Fruit fly (Drosophila melanogaster) whole organism, embryonic: Measurements from ENCODE around the gene Ripalpha.
A peak's percentile ranks its signal among the peaks of the same experiment; 100 is the strongest.

Source experiments
- BEAF-32 ChIP-seq: fragments of 200-800 bp; sonication (Bioruptor generic); optimal IDR thresholded peaks from 3 replicates; lab custom pipeline; 2017; ENCODE audit warnings: missing biosample characterization, missing genetic modification characterization, mild to moderate bottlenecking, moderate library complexity, missing genetic modification reagents
- CG10147 ChIP-seq: fragments of 200-800 bp; sonication (Bioruptor generic); optimal IDR thresholded peaks from 2 replicates; lab custom pipeline; 2019; ENCODE audit warnings: missing biosample characterization, mild to moderate bottlenecking, missing genetic modification characterization, moderate library complexity
- CG10959 ChIP-seq: fragments of 200-800 bp; sonication (Bioruptor generic); IDR thresholded peaks from 2 replicates; pipeline ENCODE4 v1.3.6; 2022; ENCODE audit warnings: missing biosample characterization, missing genetic modification characterization
- CG10979 ChIP-seq: fragments of 200-800 bp; sonication (Bioruptor generic); optimal IDR thresholded peaks from 2 replicates; lab custom pipeline; 2018; ENCODE audit warnings: missing biosample characterization, mild to moderate bottlenecking, missing genetic modification characterization, moderate library complexity
- CG12071 ChIP-seq: fragments of 200-800 bp; sonication (Bioruptor generic); optimal IDR thresholded peaks from 3 replicates; lab custom pipeline; 2018; ENCODE audit warnings: missing biosample characterization, mild to moderate bottlenecking, missing genetic modification characterization
- CG12769 ChIP-seq: fragments of 200-800 bp; sonication (Bioruptor generic); optimal IDR thresholded peaks from 2 replicates; lab custom pipeline; 2019; ENCODE audit warnings: missing biosample characterization, mild to moderate bottlenecking, missing genetic modification characterization, moderate library complexity
- CG1529 ChIP-seq: fragments of 200-800 bp; sonication (Bioruptor generic); optimal IDR thresholded peaks from 3 replicates; lab custom pipeline; 2018; ENCODE audit warnings: missing biosample characterization, missing genetic modification characterization
- CG1602 ChIP-seq: fragments of 200-800 bp; sonication (Bioruptor generic); optimal IDR thresholded peaks from 3 replicates; lab custom pipeline; 2016; ENCODE audit warnings: missing biosample characterization, missing genetic modification characterization
- CG1603 ChIP-seq: fragments of 200-800 bp; sonication (Bioruptor generic); optimal IDR thresholded peaks from 2 replicates; lab custom pipeline; 2019; ENCODE audit warnings: missing biosample characterization, mild to moderate bottlenecking, missing genetic modification characterization, moderate library complexity
- CG17802 ChIP-seq: fragments of 200-800 bp; sonication (Bioruptor generic); optimal IDR thresholded peaks from 2 replicates; lab custom pipeline; 2018; ENCODE audit warnings: missing biosample characterization, mild to moderate bottlenecking, missing genetic modification characterization, moderate library complexity
- CG18011 ChIP-seq: fragments of 200-800 bp; sonication (Bioruptor generic); optimal IDR thresholded peaks from 2 replicates; lab custom pipeline; 2017; ENCODE audit warnings: missing biosample characterization, missing genetic modification characterization, mild to moderate bottlenecking, moderate library complexity, missing genotype
- CG18262 ChIP-seq: fragments of 200-800 bp; optimal IDR thresholded peaks from 3 replicates; lab custom pipeline; 2019; ENCODE audit warnings: missing biosample characterization, mild to moderate bottlenecking, missing genetic modification characterization, moderate library complexity
- CG2889 ChIP-seq: fragments of 200-800 bp; sonication (Bioruptor generic); IDR thresholded peaks from 3 replicates; pipeline ENCODE4 v1.3.6; 2022; ENCODE audit warnings: missing biosample characterization, missing genetic modification characterization
- CG3065 ChIP-seq: fragments of 200-800 bp; sonication (Bioruptor generic); optimal IDR thresholded peaks from 2 replicates; lab custom pipeline; 2016; ENCODE audit warnings: missing biosample characterization, missing genetic modification characterization
- CG31388 ChIP-seq: fragments of 200-800 bp; sonication (Bioruptor generic); optimal IDR thresholded peaks from 2 replicates; lab custom pipeline; 2016; ENCODE audit warnings: missing biosample characterization, missing genetic modification characterization
- CG31441 ChIP-seq: fragments of 200-800 bp; sonication (Bioruptor generic); IDR thresholded peaks from 2 replicates; pipeline ENCODE4 v1.3.6; 2022; ENCODE audit warnings: missing biosample characterization, missing genetic modification characterization
- CG4360 ChIP-seq: fragments of 200-800 bp; sonication (Bioruptor generic); IDR thresholded peaks from 2 replicates; pipeline ENCODE4 v1.3.6; 2022; ENCODE audit warnings: missing biosample characterization, missing genetic modification characterization
- CG6791 ChIP-seq: fragments of 200-800 bp; sonication (Bioruptor generic); IDR thresholded peaks from 3 replicates; pipeline ENCODE4 v1.3.6; 2022; ENCODE audit warnings: missing biosample characterization, missing genetic modification characterization; ENCODE audit not compliant: partially characterized antibody
- CG7556 ChIP-seq: fragments of 200-800 bp; sonication (Bioruptor generic); optimal IDR thresholded peaks from 2 replicates; lab custom pipeline; 2017; ENCODE audit warnings: missing biosample characterization, mild to moderate bottlenecking, missing genetic modification characterization
- CG9797 ChIP-seq: fragments of 200-800 bp; sonication (Bioruptor generic); optimal IDR thresholded peaks from 3 replicates; lab custom pipeline; 2018; ENCODE audit warnings: missing biosample characterization, mild to moderate bottlenecking, missing genetic modification characterization
- CG9876 ChIP-seq: fragments of 200-800 bp; sonication (Bioruptor generic); optimal IDR thresholded peaks from 2 replicates; lab custom pipeline; 2016; ENCODE audit warnings: missing biosample characterization, missing genetic modification characterization
- CoRest ChIP-seq: fragments of 200-800 bp; sonication (Bioruptor generic); optimal IDR thresholded peaks from 3 replicates; lab custom pipeline; 2018; ENCODE audit warnings: missing biosample characterization, mild to moderate bottlenecking, missing genetic modification characterization, moderate library complexity
- D ChIP-seq, 2 experiments: fragments of 200-800 bp in 1 of 2; fragments of >200 bp in 1 of 2; sonication (Bioruptor generic) in 1 of 2; optimal IDR thresholded peaks; 2 replicates in 1 of 2; 3 replicates in 1 of 2; lab custom pipeline; 2017; ENCODE audit warnings: mild to moderate bottlenecking in 1 of 2, missing biosample characterization in 1 of 2, missing genetic modification characterization in 1 of 2, missing genetic modification reagents in 1 of 2
- Hmx ChIP-seq: fragments of 200-800 bp; sonication (Bioruptor generic); optimal IDR thresholded peaks from 2 replicates; lab custom pipeline; 2016; ENCODE audit warnings: missing biosample characterization, missing genetic modification characterization
- Nf-YC ChIP-seq: fragments of 200-800 bp; optimal IDR thresholded peaks from 3 replicates; lab custom pipeline; 2019; ENCODE audit warnings: missing biosample characterization, mild to moderate bottlenecking, missing genetic modification characterization, moderate library complexity
- PHDP ChIP-seq: fragments of 200-800 bp; sonication (Bioruptor generic); optimal IDR thresholded peaks from 3 replicates; lab custom pipeline; 2018; ENCODE audit warnings: missing biosample characterization, mild to moderate bottlenecking, missing genetic modification characterization, moderate library complexity
- Poxn ChIP-seq: fragments of 200-800 bp; sonication (Bioruptor generic); IDR thresholded peaks from 2 replicates; pipeline ENCODE4 v1.3.6; 2022; ENCODE audit warnings: missing biosample characterization, missing genetic modification characterization
- Rfx ChIP-seq: fragments of 200-800 bp; sonication (Bioruptor generic); IDR thresholded peaks from 2 replicates; pipeline ENCODE4 v1.3.6; 2022; ENCODE audit warnings: missing biosample characterization, missing genetic modification characterization
- Sox100B ChIP-seq: fragments of 200-800 bp; sonication (Bioruptor generic); optimal IDR thresholded peaks from 3 replicates; lab custom pipeline; 2018; ENCODE audit warnings: missing biosample characterization, mild to moderate bottlenecking, missing genetic modification characterization
- Vsx1 ChIP-seq: fragments of 200-800 bp; sonication (Bioruptor generic); optimal IDR thresholded peaks from 2 replicates; lab custom pipeline; 2017; ENCODE audit warnings: missing biosample characterization, mild to moderate bottlenecking, missing genetic modification characterization, missing genetic modification reagents
- Xbp1 ChIP-seq: fragments of 200-800 bp; sonication (Bioruptor generic); optimal IDR thresholded peaks from 3 replicates; lab custom pipeline; 2016; ENCODE audit warnings: missing biosample characterization, mild to moderate bottlenecking, missing genetic modification characterization
- aop ChIP-seq: fragments of 200-800 bp; sonication (Bioruptor generic); IDR thresholded peaks from 2 replicates; pipeline ENCODE4 v1.3.6; 2022; ENCODE audit warnings: missing biosample characterization, missing genetic modification characterization
- bigmax ChIP-seq: fragments of 200-800 bp; sonication (Bioruptor generic); optimal IDR thresholded peaks from 2 replicates; lab custom pipeline; 2018; ENCODE audit warnings: missing biosample characterization, mild to moderate bottlenecking, missing genetic modification characterization
- crp ChIP-seq, 2 experiments: fragments of 200-800 bp; sonication (Bioruptor generic); optimal IDR thresholded peaks; 2 replicates in 1 of 2; 3 replicates in 1 of 2; lab custom pipeline; 2017; ENCODE audit warnings: missing biosample characterization in 2 of 2, missing genetic modification characterization in 2 of 2, mild to moderate bottlenecking in 1 of 2, moderate library complexity in 1 of 2
- esg ChIP-seq: fragments of 200-800 bp; sonication (Bioruptor generic); conservative IDR thresholded peaks from 2 replicates; pipeline ENCODE4 v1.3.6; 2022; ENCODE audit warnings: missing biosample characterization, missing genetic modification characterization
- fd96Cb ChIP-seq: fragments of 200-800 bp; sonication (Bioruptor generic); optimal IDR thresholded peaks from 2 replicates; lab custom pipeline; 2018; ENCODE audit warnings: missing biosample characterization, mild to moderate bottlenecking, missing genetic modification characterization, moderate library complexity
- gcm2 ChIP-seq: fragments of 200-800 bp; sonication (Bioruptor generic); optimal IDR thresholded peaks from 2 replicates; lab custom pipeline; 2016; ENCODE audit warnings: missing biosample characterization, missing genetic modification characterization
- h ChIP-seq: fragments of >200 bp; optimal IDR thresholded peaks from 2 replicates; lab custom pipeline; 2017
- ken ChIP-seq: fragments of 200-800 bp; sonication (Bioruptor generic); IDR thresholded peaks from 3 replicates; pipeline ENCODE4 v1.3.6; 2022; ENCODE audit warnings: missing biosample characterization, missing genetic modification characterization
- lab ChIP-seq: fragments of 200-800 bp; sonication (Bioruptor generic); optimal IDR thresholded peaks from 3 replicates; lab custom pipeline; 2017; ENCODE audit warnings: missing biosample characterization, missing genetic modification characterization, mild to moderate bottlenecking, moderate library complexity, missing genetic modification reagents
- mirr ChIP-seq: fragments of 200-800 bp; sonication (Bioruptor generic); optimal IDR thresholded peaks from 3 replicates; lab custom pipeline; 2018; ENCODE audit warnings: missing biosample characterization, mild to moderate bottlenecking, missing genetic modification characterization
- nerfin-1 ChIP-seq: fragments of 200-800 bp; sonication (Bioruptor generic); optimal IDR thresholded peaks from 3 replicates; lab custom pipeline; 2019; ENCODE audit warnings: missing biosample characterization, mild to moderate bottlenecking, missing genetic modification characterization, moderate library complexity
- nmo ChIP-seq: fragments of 200-800 bp; sonication (Bioruptor generic); optimal IDR thresholded peaks from 2 replicates; lab custom pipeline; 2018; ENCODE audit warnings: missing biosample characterization, mild to moderate bottlenecking, missing genetic modification characterization, moderate library complexity
- odd ChIP-seq: fragments of 200-800 bp; sonication (Bioruptor generic); optimal IDR thresholded peaks from 2 replicates; lab custom pipeline; 2017; ENCODE audit warnings: missing biosample characterization, mild to moderate bottlenecking, missing genetic modification characterization
- shn ChIP-seq: fragments of 200-800 bp; sonication (Bioruptor generic); optimal IDR thresholded peaks from 3 replicates; lab custom pipeline; 2016; ENCODE audit warnings: missing biosample characterization, missing genetic modification characterization
- tin ChIP-seq: fragments of 200-800 bp; sonication (Bioruptor generic); optimal IDR thresholded peaks from 3 replicates; lab custom pipeline; 2016; ENCODE audit warnings: missing biosample characterization, missing genetic modification characterization
- toy ChIP-seq: fragments of 200-800 bp; sonication (Bioruptor generic); IDR thresholded peaks from 2 replicates; pipeline ENCODE4 v1.3.6; 2022; ENCODE audit warnings: missing biosample characterization, missing genetic modification characterization
- unpg ChIP-seq: fragments of 200-800 bp; sonication (Bioruptor generic); optimal IDR thresholded peaks from 3 replicates; lab custom pipeline; 2018; ENCODE audit warnings: missing biosample characterization, mild to moderate bottlenecking, missing genetic modification characterization, moderate library complexity
- z ChIP-seq: fragments of 200-800 bp; sonication (Bioruptor generic); IDR thresholded peaks from 3 replicates; pipeline ENCODE4 v1.3.6; 2022; ENCODE audit warnings: missing biosample characterization, missing genetic modification characterization

Ripalpha gene

dm6 chr2L:10249655-10250202 lies 49.0 kb upstream of the Ripalpha start (continued):
- TF ChIP-seq nerfin-1 (tag; lab: Kevin White, UChicago) (peak; percentile 91), mirr (GFP tag; lab: Kevin White, UChicago) (no peak), D (optimal IDR thresholded peaks at IDR 0.05; lab: Kevin White, UChicago) (no peak), D (GFP tag; optimal IDR thresholded peaks at IDR 0.05; lab: Kevin White, UChicago) (peak; percentile 57), odd (GFP tag; lab: Kevin White, UChicago) (peak; percentile 11), CG4360 (GFP tag; lab: Robert Waterston, UW) (no peak), ken (GFP tag; lab: Robert Waterston, UW) (no peak), CG18011 (GFP tag; lab: Kevin White, UChicago) (no peak), CG10959 (GFP tag; lab: Robert Waterston, UW) (no peak), BEAF-32 (no peak)
- TF ChIP-seq, all 482 proteins: peak for 88

dm6 chr2L:10246785-10247190 lies 46.0 kb upstream of the Ripalpha start, which contains the start of gene chico:
Gene chico (minus strand): TSS chr2L:10247078.
- TF ChIP-seq CG31441 (GFP tag; lab: Robert Waterston, UW) (no peak), CG1529 (GFP tag; lab: Kevin White, UChicago) (no peak), PHDP (no peak), CG9876 (GFP tag; lab: Kevin White, UChicago) (no peak), z (GFP tag; lab: Robert Waterston, UW) (no peak), CG10979 (tag; lab: Kevin White, UChicago) (no peak), CG1603 (peak; percentile 83), Vsx1 (GFP tag; lab: Kevin White, UChicago) (no peak), toy (no peak), aop (GFP tag; lab: Robert Waterston, UW) (no peak), h (lab: Kevin White, UChicago) (no peak), CG12071 (GFP tag; lab: Kevin White, UChicago) (no peak), nmo (GFP tag; lab: Kevin White, UChicago) (peak; percentile 63), CG18262 (tag; lab: Kevin White, UChicago) (no peak), gcm2 (GFP tag; lab: Kevin White, UChicago) (no peak), crp (GFP tag; optimal IDR thresholded peaks at IDR 0.05; lab: Kevin White, UChicago) (no peak), shn (GFP tag; lab: Kevin White, UChicago) (no peak), CG17802 (tag; lab: Kevin White, UChicago) (no peak), Poxn (GFP tag; lab: Robert Waterston, UW) (no peak), Nf-YC (tag; lab: Kevin White, UChicago) (no peak), Sox100B (GFP tag; lab: Kevin White, UChicago) (no peak), CG3065 (GFP tag; lab: Kevin White, UChicago) (no peak), Rfx (GFP tag; lab: Robert Waterston, UW) (no peak; the same call in 1 of the 2 replicates), CG9797 (GFP tag; lab: Kevin White, UChicago) (peak; percentile 53), unpg (GFP tag; lab: Kevin White, UChicago) (no peak), Xbp1 (no peak), tin (no peak), Hmx (GFP tag; lab: Kevin White, UChicago) (no peak), fd96Cb (tag; lab: Kevin White, UChicago) (no peak), CG6791 (peak; percentile 89), CoRest (no peak), bigmax (GFP tag; lab: Kevin White, UChicago) (peak; percentile 13), CG4360 (GFP tag; lab: Robert Waterston, UW) (no peak), CG7556 (no peak), lab (GFP tag; lab: Kevin White, UChicago) (no peak), CG12769 (no peak), esg (GFP tag; lab: Robert Waterston, UW) (no peak), CG31388 (GFP tag; lab: Kevin White, UChicago) (no peak), CG1602 (GFP tag; lab: Kevin White, UChicago) (no peak), CG10147 (GFP tag; lab: Kevin White, UChicago) (no peak), CG2889 (GFP tag; lab: Robert Waterston, UW) (no peak)
